Worm (Caenorhabditis elegans): Measurements from ENCODE around the gene srh-239.

Gene srh-239

DNA sequence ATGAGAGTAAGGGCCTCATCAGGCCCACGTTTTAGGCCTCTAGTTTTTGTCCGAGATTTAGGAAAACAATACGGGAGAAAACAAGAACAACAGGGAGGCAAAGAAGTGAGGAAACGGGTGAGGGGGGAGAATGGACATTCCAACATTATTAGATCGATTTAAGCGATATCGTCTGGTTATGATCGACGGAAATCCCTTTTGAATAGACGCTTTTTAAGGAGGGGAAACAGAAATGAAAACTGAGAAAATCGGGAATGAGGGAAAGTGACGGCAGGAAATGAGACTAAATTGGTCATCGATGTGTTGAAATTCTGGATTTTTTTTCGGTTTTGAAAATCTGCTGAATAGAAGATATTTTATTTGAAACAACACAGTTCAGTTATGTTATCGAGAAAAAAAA is 18.9 kb downstream of the srh-239 start, which contains the start of gene rocf-1:
Gene rocf-1, minus strand, starts transcription at position 101 of the 400 bp plus-strand sequence.
- TF ChIP-seq pha-4 (tag; optimal IDR thresholded peaks at IDR 0.05) (no peak), unc-39 (tag; optimal IDR thresholded peaks at IDR 0.05) (no peak), ceh-9 (tag; optimal IDR thresholded peaks at IDR 0.05) (no peak), egl-5 (tag; optimal IDR thresholded peaks at IDR 0.05) (no peak), ztf-4 (tag; optimal IDR thresholded peaks at IDR 0.05) (no peak), mml-1 (tag; optimal IDR thresholded peaks at IDR 0.05) (no peak), hmg-11 (tag; optimal IDR thresholded peaks at IDR 0.05) (no peak), nhr-11 (tag; optimal IDR thresholded peaks at IDR 0.05) (no peak), jun-1 (tag; optimal IDR thresholded peaks at IDR 0.05) (no peak), nhr-67 (tag; optimal IDR thresholded peaks at IDR 0.05) (no peak), pqm-1 (tag; optimal IDR thresholded peaks at IDR 0.05) (no peak), ceh-28 (tag; optimal IDR thresholded peaks at IDR 0.05) (no peak), aly-2 (tag; optimal IDR thresholded peaks at IDR 0.05) (no peak), lin-39 (tag; optimal IDR thresholded peaks at IDR 0.05) (no peak), ZK546.5 (tag; optimal IDR thresholded peaks at IDR 0.05) (no peak), nfya-1 (tag; optimal IDR thresholded peaks at IDR 0.05; ENCODE audit: insufficient read depth) (no peak), nhr-77 (tag; optimal IDR thresholded peaks at IDR 0.05) (no peak)

DNA sequence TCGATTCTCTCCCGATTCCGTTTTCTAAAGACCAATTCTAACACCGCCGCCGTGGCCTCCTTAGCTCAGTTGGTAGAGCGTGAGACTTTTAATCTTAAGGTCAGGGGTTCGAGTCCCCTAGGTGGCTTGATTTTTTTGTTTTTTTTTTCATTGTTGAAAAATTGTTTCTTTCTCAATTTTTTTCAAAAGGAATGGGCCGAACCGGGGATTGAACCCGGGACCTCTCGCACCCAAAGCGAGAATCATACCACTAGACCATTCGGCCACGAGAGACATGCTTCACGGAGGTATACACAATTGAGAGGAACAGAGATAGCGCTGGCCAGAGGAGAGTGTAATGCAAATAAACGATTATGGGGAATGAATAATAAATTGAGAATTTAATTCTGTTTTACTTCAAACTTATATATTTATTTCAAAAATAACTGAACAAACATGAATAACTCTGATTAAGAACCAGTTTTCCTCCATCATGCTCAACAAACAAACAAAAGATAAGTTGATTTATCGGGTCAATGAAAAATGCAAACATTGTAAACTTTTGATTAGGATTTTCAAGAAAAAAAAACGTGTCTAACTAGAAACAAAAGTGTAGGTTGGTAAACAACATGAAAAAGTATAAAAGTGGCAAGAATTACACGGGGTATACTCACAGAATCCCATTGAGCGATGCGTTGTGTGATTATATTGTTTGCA is 19.6 kb downstream of the srh-239 start, which contains the start of gene pqn-71:
Gene pqn-71, plus strand, starts transcription at position 646 of the 696 bp plus-strand sequence.
- peak; percentile 68 for TF ChIP-seq pqm-1 (tag; optimal IDR thresholded peaks at IDR 0.05)
- peak; percentile 54 for TF ChIP-seq R02D3.7 (tag; optimal IDR thresholded peaks at IDR 0.05)
- no peak for TF ChIP-seq aly-2 (tag; optimal IDR thresholded peaks at IDR 0.05)
- peak in 1 of 3 experiments; percentile 76 for TF ChIP-seq elt-3 (tag; optimal IDR thresholded peaks at IDR 0.05)
- TF ChIP-seq fkh-2 (tag; optimal IDR thresholded peaks at IDR 0.05): no peak
- no peak for TF ChIP-seq fkh-10 (GFP tag; optimal IDR thresholded peaks at IDR 0.05)
- TF ChIP-seq nhr-25 (tag; optimal IDR thresholded peaks at IDR 0.05): peak; percentile 77
- no peak for TF ChIP-seq ceh-9 (tag; optimal IDR thresholded peaks at IDR 0.05)
- no peak for TF ChIP-seq egl-5 (tag; optimal IDR thresholded peaks at IDR 0.05)
- TF ChIP-seq nhr-76 (tag; optimal IDR thresholded peaks at IDR 0.05): peak; percentile 76
- TF ChIP-seq unc-62 (GFP tag; optimal IDR thresholded peaks at IDR 0.05): no peak
- peak; percentile 40 for TF ChIP-seq ceh-82 (tag; optimal IDR thresholded peaks at IDR 0.05)
- TF ChIP-seq eor-1 (tag; optimal IDR thresholded peaks at IDR 0.05): no peak
- TF ChIP-seq jun-1 (tag; optimal IDR thresholded peaks at IDR 0.05): peak; percentile 90
- TF ChIP-seq nhr-23 (tag; optimal IDR thresholded peaks at IDR 0.05): peak; percentile 81
- peak; percentile 67 for TF ChIP-seq lin-15B (tag; optimal IDR thresholded peaks at IDR 0.05)
- peak; percentile 11 for TF ChIP-seq mdl-1 (tag; optimal IDR thresholded peaks at IDR 0.05)
- TF ChIP-seq ama-1 (optimal IDR thresholded peaks at IDR 0.05): no peak
- TF ChIP-seq ZK546.5 (tag; optimal IDR thresholded peaks at IDR 0.05): no peak
- peak; percentile 83 for TF ChIP-seq fos-1 (tag; optimal IDR thresholded peaks at IDR 0.05)
- no peak for TF ChIP-seq ztf-11 (tag; optimal IDR thresholded peaks at IDR 0.05)
- no peak for TF ChIP-seq nhr-12 (tag; optimal IDR thresholded peaks at IDR 0.05)
- TF ChIP-seq mml-1 (tag; optimal IDR thresholded peaks at IDR 0.05): no peak
- peak; percentile 85 for TF ChIP-seq elt-2 (tag; optimal IDR thresholded peaks at IDR 0.05)
- peak; percentile 85 for TF ChIP-seq tbx-2 (tag; optimal IDR thresholded peaks at IDR 0.05)
- TF ChIP-seq egl-27 (tag; optimal IDR thresholded peaks at IDR 0.05): peak; percentile 82
- TF ChIP-seq snpc-4 (tag; optimal IDR thresholded peaks at IDR 0.05): peak; percentile 64
- TF ChIP-seq nhr-237 (tag; optimal IDR thresholded peaks at IDR 0.05): no peak
- peak; percentile 71 for TF ChIP-seq lsy-12 (tag; optimal IDR thresholded peaks at IDR 0.05)
- TF ChIP-seq ceh-16 (tag; optimal IDR thresholded peaks at IDR 0.05): no peak
- no peak for TF ChIP-seq sea-2 (GFP tag; optimal IDR thresholded peaks at IDR 0.05)
- no peak for TF ChIP-seq nhr-28 (tag; optimal IDR thresholded peaks at IDR 0.05)
- peak; percentile 14 for TF ChIP-seq nhr-11 (tag; optimal IDR thresholded peaks at IDR 0.05)
- TF ChIP-seq nhr-43 (tag; optimal IDR thresholded peaks at IDR 0.05; ENCODE audit: poor library complexity, severe bottlenecking): peak; percentile 76
- TF ChIP-seq zag-1 (tag; optimal IDR thresholded peaks at IDR 0.05): no peak
- no peak for TF ChIP-seq elt-1 (tag; optimal IDR thresholded peaks at IDR 0.05)
- TF ChIP-seq nhr-77 (tag; optimal IDR thresholded peaks at IDR 0.05): peak; percentile 70
- peak; percentile 70 for TF ChIP-seq skn-1 (tag; optimal IDR thresholded peaks at IDR 0.05)
- TF ChIP-seq unc-39 (tag; optimal IDR thresholded peaks at IDR 0.05): no peak
- TF ChIP-seq hmg-11 (tag; optimal IDR thresholded peaks at IDR 0.05): peak; percentile 56
- TF ChIP-seq lin-39 (tag; optimal IDR thresholded peaks at IDR 0.05): peak; percentile 63
- no peak for TF ChIP-seq daf-12 (tag; optimal IDR thresholded peaks at IDR 0.05)
- TF ChIP-seq nhr-67 (tag; optimal IDR thresholded peaks at IDR 0.05): no peak
- TF ChIP-seq ztf-4 (tag; optimal IDR thresholded peaks at IDR 0.05): no peak
- TF ChIP-seq pha-4 (tag; optimal IDR thresholded peaks at IDR 0.05): no peak
- TF ChIP-seq nfya-1 (tag; optimal IDR thresholded peaks at IDR 0.05; ENCODE audit: insufficient read depth): no peak
- no peak for TF ChIP-seq ceh-28 (tag; optimal IDR thresholded peaks at IDR 0.05)

Data from whole organism, L3 larva.